Worm (Caenorhabditis elegans): Measurements from ENCODE around the gene srsx-18.

ce11 chrV:5951133-5951532 is 28.8 kb downstream of the srsx-18 start, which contains the start of gene M03F8.1:
- no peak for TF ChIP-seq ref-1 (GFP tag; conservative IDR thresholded peaks at IDR 0.05)
- TF ChIP-seq med-1 (GFP tag; optimal IDR thresholded peaks at IDR 0.05; ENCODE audit: insufficient read depth): no peak
- TF ChIP-seq flt-1 (GFP tag; IDR thresholded peaks at IDR 0.05): no peak
- TF ChIP-seq T22C8.4 (GFP tag; IDR thresholded peaks at IDR 0.05): no peak
- TF ChIP-seq klf-2 (GFP tag; conservative IDR thresholded peaks at IDR 0.05): no peak
- TF ChIP-seq tab-1 (GFP tag; IDR thresholded peaks at IDR 0.05): no peak
- TF ChIP-seq ztf-23 (GFP tag; IDR thresholded peaks at IDR 0.05): no peak
- no peak for TF ChIP-seq cog-1 (tag; optimal IDR thresholded peaks at IDR 0.05)
- no peak for TF ChIP-seq ztf-29 (GFP tag; IDR thresholded peaks at IDR 0.05)
